ENCODE assay signal across 1 fruit fly cellular context in genomic region chr3L:3400555-3401198, dm6.
TF ChIP-seq lines count a peak whose summit lies in the region.

No protein-coding gene starts in this region.

TF ChIP-seq in whole organism, embryonic, 481 proteins besides CTCF, POLR2A, EP300 and RAD21 (continued from another document):
- TF ChIP-seq chm (GFP tag; IDR thresholded peaks at IDR 0.05; lab: Robert Waterston, UW) (peak; percentile 28; the same call in 1 of the 2 replicates), CG14860 (GFP tag; IDR thresholded peaks at IDR 0.05; lab: Robert Waterston, UW; ENCODE audit: partially characterized antibody) (no peak; the same call in 2 of the 3 replicates), odd (GFP tag; optimal IDR thresholded peaks at IDR 0.05; lab: Kevin White, UChicago) (no peak), lmd (GFP tag; IDR thresholded peaks at IDR 0.05; lab: Robert Waterston, UW) (0 out of 2 replicates have a peak, but pooled peaks have one; percentile 5), dimm (GFP tag; IDR thresholded peaks at IDR 0.05; lab: Robert Waterston, UW) (no peak), B-H2 (GFP tag; optimal IDR thresholded peaks at IDR 0.05; lab: Kevin White, UChicago) (peak; percentile 7), bbx (GFP tag; IDR thresholded peaks at IDR 0.05; lab: Robert Waterston, UW; ENCODE audit: partially characterized antibody) (0 out of 2 replicates have a peak, but pooled peaks have one; percentile 20), CG13894 (tag; optimal IDR thresholded peaks at IDR 0.05; lab: Kevin White, UChicago) (peak; percentile 0), chinmo (GFP tag; IDR thresholded peaks at IDR 0.05; lab: Robert Waterston, UW; ENCODE audit: partially characterized antibody) (0 out of 4 replicates have a peak, but pooled peaks have one; percentile 64), D19B (GFP tag; optimal IDR thresholded peaks at IDR 0.05; lab: Kevin White, UChicago) (no peak), shn (GFP tag; optimal IDR thresholded peaks at IDR 0.05; lab: Kevin White, UChicago) (no peak), CG9437 (GFP tag; optimal IDR thresholded peaks at IDR 0.05; lab: Kevin White, UChicago) (no peak), TFAM (GFP tag; optimal IDR thresholded peaks at IDR 0.05; lab: Kevin White, UChicago) (no peak), Deaf1 (tag; optimal IDR thresholded peaks at IDR 0.05; lab: Kevin White, UChicago) (peak; percentile 75), Dbx (GFP tag; IDR thresholded peaks at IDR 0.05; lab: Robert Waterston, UW) (0 out of 3 replicates have a peak, but pooled peaks have one; percentile 41), yki (optimal IDR thresholded peaks at IDR 0.05; lab: Kevin White, UChicago) (no peak), cg (GFP tag; optimal IDR thresholded peaks at IDR 0.05; lab: Kevin White, UChicago) (peak; percentile 77), zen (tag; optimal IDR thresholded peaks at IDR 0.05; lab: Kevin White, UChicago) (no peak), CG8290 (GFP tag; optimal IDR thresholded peaks at IDR 0.05; lab: Kevin White, UChicago) (no peak), CG8290 (tag; optimal IDR thresholded peaks at IDR 0.05; lab: Kevin White, UChicago) (peak in 1 of 2 experiments; percentile 39), E2f2 (GFP tag; IDR thresholded peaks at IDR 0.05; lab: Robert Waterston, UW) (peak; percentile 15; the same call in 1 of the 2 replicates), ci (GFP tag; IDR thresholded peaks at IDR 0.05; lab: Robert Waterston, UW) (0 out of 3 replicates have a peak, but pooled peaks have one; percentile 37), CG4360 (GFP tag; IDR thresholded peaks at IDR 0.05; lab: Robert Waterston, UW) (0 out of 2 replicates have a peak, but pooled peaks have one; percentile 4), abd-A (tag; optimal IDR thresholded peaks at IDR 0.05; lab: Kevin White, UChicago) (peak; percentile 13), Antp (GFP tag; optimal IDR thresholded peaks at IDR 0.05; lab: Kevin White, UChicago) (no peak), lab (GFP tag; optimal IDR thresholded peaks at IDR 0.05; lab: Kevin White, UChicago) (peak; percentile 35), CG7987 (GFP tag; optimal IDR thresholded peaks at IDR 0.05; lab: Kevin White, UChicago) (no peak), dpn (GFP tag; optimal IDR thresholded peaks at IDR 0.05; lab: Kevin White, UChicago) (no peak)
TF ChIP-seq in whole organism, embryonic: peak in this region for 36.
